Fruit fly (Drosophila melanogaster): Measurements from ENCODE around the gene nAChRbeta2.

nAChRbeta2 gene

DNA sequence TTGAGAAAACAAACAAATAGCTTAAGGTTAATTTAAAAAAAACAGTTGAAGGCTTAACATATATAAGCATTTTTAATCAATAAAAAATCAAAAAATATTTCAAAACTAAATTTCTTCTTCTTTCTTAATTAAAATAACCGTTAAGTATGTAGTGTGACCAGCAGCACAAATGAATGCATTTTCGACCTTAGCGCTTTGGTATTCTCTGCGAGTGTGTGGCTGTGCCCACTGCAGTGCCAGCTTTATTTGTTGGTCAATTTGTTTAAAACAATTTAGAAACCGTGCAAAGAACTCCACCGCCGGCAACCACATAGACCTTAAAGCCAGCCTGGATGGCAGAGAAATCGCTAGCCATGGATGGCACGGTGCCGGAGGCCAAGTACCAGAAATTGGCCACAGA, 12.9 kb upstream of the nAChRbeta2 start, which contains the start of gene CG6607 (continued):
- TF ChIP-seq unc-4 (GFP tag; IDR thresholded peaks at IDR 0.05; ENCODE audit: partially characterized antibody) (peak; percentile 39), phol (tag; optimal IDR thresholded peaks at IDR 0.05) (no peak), E2f2 (GFP tag; IDR thresholded peaks at IDR 0.05) (peak; percentile 62), MBD-R2 (GFP tag; IDR thresholded peaks at IDR 0.05) (peak; percentile 69), sens (GFP tag) (peak; percentile 53), CG4617 (GFP tag; optimal IDR thresholded peaks at IDR 0.05; ENCODE audit: borderline replicate concordance) (peak; percentile 72), ham (GFP tag; IDR thresholded peaks at IDR 0.05) (no peak), Dll (GFP tag; IDR thresholded peaks at IDR 0.05; ENCODE audit: partially characterized antibody) (peak; percentile 48; the same call in 2 of the 4 replicates), pzg (GFP tag; optimal IDR thresholded peaks at IDR 0.05) (peak; percentile 66), sisA (GFP tag; IDR thresholded peaks at IDR 0.05) (no peak), Lhr (GFP tag; optimal IDR thresholded peaks at IDR 0.05) (peak; percentile 34), Myb (GFP tag; optimal IDR thresholded peaks at IDR 0.05) (peak; percentile 96), sna (GFP tag; IDR thresholded peaks at IDR 0.05; ENCODE audit: partially characterized antibody) (peak; percentile 38; the same call in 1 of the 2 replicates), ato (GFP tag; IDR thresholded peaks at IDR 0.05; ENCODE audit: partially characterized antibody) (peak; percentile 47; the same call in 1 of the 2 replicates), cas (GFP tag; IDR thresholded peaks at IDR 0.05) (no peak), Ets97D (GFP tag; optimal IDR thresholded peaks at IDR 0.05) (peak; percentile 52), CoRest (tag; optimal IDR thresholded peaks at IDR 0.05) (peak; percentile 40), CG31365 (tag; optimal IDR thresholded peaks at IDR 0.05) (no peak), zfh1 (GFP tag; IDR thresholded peaks at IDR 0.05) (no peak), Bgb (GFP tag; IDR thresholded peaks at IDR 0.05; ENCODE audit: partially characterized antibody) (peak; percentile 33; the same call in 1 of the 2 replicates), slbo (GFP tag; IDR thresholded peaks at IDR 0.05) (no peak), Opbp (GFP tag; IDR thresholded peaks at IDR 0.05; ENCODE audit: partially characterized antibody) (0 out of 3 replicates have a peak, but pooled peaks have one; percentile 13), GATAe (GFP tag; conservative IDR thresholded peaks at IDR 0.05) (no peak)

DNA sequence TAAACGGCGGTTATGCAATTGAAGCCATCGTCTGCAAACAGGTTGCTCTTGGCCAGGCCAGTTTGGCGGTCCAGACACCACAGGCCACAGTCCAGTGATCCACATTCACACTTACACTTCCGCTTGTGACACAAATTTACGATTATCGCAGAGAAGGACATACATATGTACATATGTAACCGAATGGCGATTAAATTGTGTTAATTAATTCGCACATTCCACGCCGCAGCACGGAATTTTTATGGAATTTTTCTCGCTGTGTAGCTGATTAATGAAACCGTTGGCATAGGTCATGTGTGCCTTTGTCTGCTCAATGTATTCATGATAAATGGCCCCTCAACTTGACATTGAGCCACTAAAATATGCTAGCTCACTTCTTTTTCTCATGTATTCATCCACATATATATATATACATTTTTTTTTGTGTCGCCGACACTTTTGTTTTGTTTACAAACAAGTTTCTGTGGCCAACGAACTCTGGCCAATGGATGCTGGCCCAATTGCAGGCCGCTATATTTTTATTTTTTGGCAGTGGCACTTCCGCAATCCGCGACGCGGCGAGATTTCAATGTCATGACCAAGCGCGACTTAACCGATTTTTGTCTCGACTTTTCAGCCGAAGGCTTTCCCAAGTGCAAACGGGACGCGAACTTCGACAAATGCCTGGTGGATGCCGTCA, 11.2 kb upstream of the nAChRbeta2 start:
- TF ChIP-seq ase (GFP tag; IDR thresholded peaks at IDR 0.05) = 0 out of 3 replicates have a peak, but pooled peaks have one; percentile 23
- no peak for TF ChIP-seq Scr (GFP tag; IDR thresholded peaks at IDR 0.05; ENCODE audit: partially characterized antibody)
- TF ChIP-seq Med (GFP tag) = peak; percentile 85
- TF ChIP-seq Xbp1 (GFP tag; optimal IDR thresholded peaks at IDR 0.05) = peak; percentile 11
- no peak for TF ChIP-seq prd (optimal IDR thresholded peaks at IDR 0.05)
- TF ChIP-seq prd (GFP tag; IDR thresholded peaks at IDR 0.05) = peak; percentile 54
- TF ChIP-seq sisA (GFP tag; IDR thresholded peaks at IDR 0.05) = peak; percentile 48
- no peak for TF ChIP-seq CG2678 (tag; optimal IDR thresholded peaks at IDR 0.05)
- no peak for TF ChIP-seq HLHmδ (GFP tag; optimal IDR thresholded peaks at IDR 0.05)
- no peak for TF ChIP-seq Sox100B (GFP tag; optimal IDR thresholded peaks at IDR 0.05)
- TF ChIP-seq CG11723 (GFP tag; optimal IDR thresholded peaks at IDR 0.05) = no peak
- peak; percentile 37 for TF ChIP-seq E2f1 (GFP tag; IDR thresholded peaks at IDR 0.05)
- TF ChIP-seq CG12219 (GFP tag; optimal IDR thresholded peaks at IDR 0.05) = no peak
- TF ChIP-seq ci (GFP tag; IDR thresholded peaks at IDR 0.05) = 0 out of 3 replicates have a peak, but pooled peaks have one; percentile 46
- TF ChIP-seq tin (GFP tag; optimal IDR thresholded peaks at IDR 0.05) = peak; percentile 9
- TF ChIP-seq Hsf (GFP tag; optimal IDR thresholded peaks at IDR 0.05) = no peak
- no peak for TF ChIP-seq Hmx (GFP tag; optimal IDR thresholded peaks at IDR 0.05)
- peak; percentile 65 for TF ChIP-seq CG14441 (GFP tag; IDR thresholded peaks at IDR 0.05)
- peak; percentile 35; the same call in 1 of the 2 replicates for TF ChIP-seq slbo (GFP tag; IDR thresholded peaks at IDR 0.05)
- TF ChIP-seq H2.0 (GFP tag; IDR thresholded peaks at IDR 0.05) = peak; percentile 25; the same call in 1 of the 2 replicates
- TF ChIP-seq zfh2 (GFP tag; optimal IDR thresholded peaks at IDR 0.05) = no peak
- no peak for TF ChIP-seq BEAF-32 (GFP tag; optimal IDR thresholded peaks at IDR 0.05)
- TF ChIP-seq CG17359 (tag; optimal IDR thresholded peaks at IDR 0.05) = peak; percentile 17
- TF ChIP-seq tgo (GFP tag; IDR thresholded peaks at IDR 0.05) = peak; percentile 47; the same call in 2 of the 3 replicates
- TF ChIP-seq MESR4 (GFP tag; optimal IDR thresholded peaks at IDR 0.05) = no peak
- TF ChIP-seq Oli (tag; optimal IDR thresholded peaks at IDR 0.05) = no peak
- TF ChIP-seq CG17186 (GFP tag; optimal IDR thresholded peaks at IDR 0.05) = no peak
- 0 out of 2 replicates have a peak, but pooled peaks have one; percentile 8 for TF ChIP-seq CG6689 (GFP tag; IDR thresholded peaks at IDR 0.05)
